Fruit fly (Drosophila melanogaster): ENCODE data around the gene Faf2.

The Faf2 gene

dm6 chr2L:18717365-18718011 lies 9.0 kb upstream of the Faf2 start (continued):
- no peak for TF ChIP-seq ranshi (GFP tag; IDR thresholded peaks at IDR 0.05)
- TF ChIP-seq mirr (GFP tag; optimal IDR thresholded peaks at IDR 0.05) = peak; percentile 20
- TF ChIP-seq Opbp (GFP tag; IDR thresholded peaks at IDR 0.05; ENCODE audit: partially characterized antibody) = no peak
- TF ChIP-seq CG2202 (tag; optimal IDR thresholded peaks at IDR 0.05) = peak; percentile 6
- no peak for TF ChIP-seq Hsf (GFP tag; optimal IDR thresholded peaks at IDR 0.05)
- no peak for TF ChIP-seq bigmax (GFP tag; optimal IDR thresholded peaks at IDR 0.05)
- TF ChIP-seq Ptx1 (GFP tag; IDR thresholded peaks at IDR 0.05) = no peak
- no peak for TF ChIP-seq CG13424 (tag; optimal IDR thresholded peaks at IDR 0.05)
- 0 out of 3 replicates have a peak, but pooled peaks have one; percentile 31 for TF ChIP-seq CG11695 (GFP tag; IDR thresholded peaks at IDR 0.05)
- peak; percentile 1 for TF ChIP-seq tio (GFP tag; optimal IDR thresholded peaks at IDR 0.05)
- TF ChIP-seq fru (optimal IDR thresholded peaks at IDR 0.05) = no peak
- TF ChIP-seq cwo (GFP tag; optimal IDR thresholded peaks at IDR 0.05) = peak; percentile 18
- 0 out of 2 replicates have a peak, but pooled peaks have one; percentile 8 for TF ChIP-seq CG10321 (GFP tag; IDR thresholded peaks at IDR 0.05)
- TF ChIP-seq Gsc (GFP tag; IDR thresholded peaks at IDR 0.05) = no peak
- TF ChIP-seq CG2712 (tag; optimal IDR thresholded peaks at IDR 0.05) = peak; percentile 31
- peak; percentile 41; the same call in 1 of the 2 replicates for TF ChIP-seq seq (GFP tag; IDR thresholded peaks at IDR 0.05)
- TF ChIP-seq sens (GFP tag) = peak; percentile 54
- no peak for TF ChIP-seq CHES-1-like (GFP tag; optimal IDR thresholded peaks at IDR 0.05)
- TF ChIP-seq Xbp1 (GFP tag; optimal IDR thresholded peaks at IDR 0.05) = peak; percentile 1
- TF ChIP-seq cas (GFP tag; IDR thresholded peaks at IDR 0.05) = no peak
- TF ChIP-seq Awh (GFP tag; IDR thresholded peaks at IDR 0.05) = 0 out of 2 replicates have a peak, but pooled peaks have one; percentile 18
- TF ChIP-seq pan (optimal IDR thresholded peaks at IDR 0.05) = no peak
- peak in 1 of 2 experiments; percentile 30 for TF ChIP-seq pan (GFP tag; optimal IDR thresholded peaks at IDR 0.05 in 1 of 2, IDR thresholded peaks at IDR 0.05 in 1 of 2)
- peak; percentile 19; the same call in 1 of the 2 replicates for TF ChIP-seq Rfx (GFP tag; IDR thresholded peaks at IDR 0.05)
- 0 out of 2 replicates have a peak, but pooled peaks have one; percentile 18 for TF ChIP-seq Nf-YA (GFP tag; IDR thresholded peaks at IDR 0.05)
- peak; percentile 36 for TF ChIP-seq kni (GFP tag; optimal IDR thresholded peaks at IDR 0.05)

DNA sequence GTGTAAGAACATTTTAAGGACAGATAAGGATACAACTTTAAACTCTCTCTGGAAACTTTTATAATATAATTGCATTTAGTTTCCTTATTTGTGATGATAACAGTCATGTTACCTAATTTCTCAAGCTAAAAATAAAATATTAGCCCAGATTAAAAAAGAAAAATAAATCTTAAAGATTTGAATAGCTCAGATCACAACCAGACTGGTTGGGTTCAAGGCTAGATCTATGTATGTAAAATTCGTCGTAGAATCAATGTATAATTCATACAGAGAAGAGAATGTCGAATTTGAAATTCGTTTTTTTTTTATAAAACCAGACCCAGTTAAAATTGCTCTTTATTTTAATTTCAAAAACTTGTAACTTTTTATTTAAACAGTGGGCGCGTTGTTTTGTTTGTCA lies 5.6 kb upstream of the Faf2 start:
- TF ChIP-seq HmgZ (tag; optimal IDR thresholded peaks at IDR 0.05) = peak; percentile 12
- peak; percentile 10 for TF ChIP-seq gfzf (GFP tag; optimal IDR thresholded peaks at IDR 0.05)
- no peak for TF ChIP-seq dm (GFP tag; optimal IDR thresholded peaks at IDR 0.05)
- peak; percentile 58 for TF ChIP-seq Myb (GFP tag; optimal IDR thresholded peaks at IDR 0.05)
- TF ChIP-seq sens (GFP tag) = peak; percentile 84
- peak; percentile 5 for TF ChIP-seq CG14710 (tag; optimal IDR thresholded peaks at IDR 0.05)
- peak; percentile 49 for TF ChIP-seq Lhr (GFP tag; optimal IDR thresholded peaks at IDR 0.05)
- peak; percentile 60; the same call in 1 of the 2 replicates for TF ChIP-seq amos (GFP tag; IDR thresholded peaks at IDR 0.05; ENCODE audit: partially characterized antibody)
- TF ChIP-seq CG16813 (GFP tag; IDR thresholded peaks at IDR 0.05; ENCODE audit: partially characterized antibody) = peak; percentile 52
- peak in 1 of 2 experiments; percentile 6 for TF ChIP-seq Pdp1 (GFP tag; optimal IDR thresholded peaks at IDR 0.05)
- peak; percentile 82 for TF ChIP-seq CTCF (GFP tag; optimal IDR thresholded peaks at IDR 0.05)
- TF ChIP-seq Bgb (GFP tag; IDR thresholded peaks at IDR 0.05; ENCODE audit: partially characterized antibody) = peak; percentile 47; the same call in 1 of the 2 replicates
- no peak for TF ChIP-seq MTF-1 (GFP tag; optimal IDR thresholded peaks at IDR 0.05; ENCODE audit: borderline replicate concordance)
- TF ChIP-seq Dp (GFP tag; optimal IDR thresholded peaks at IDR 0.05) = peak; percentile 75
- TF ChIP-seq CG7745 (tag; optimal IDR thresholded peaks at IDR 0.05) = no peak
- peak; percentile 33; the same call in 1 of the 2 replicates for TF ChIP-seq CG42726 (GFP tag; IDR thresholded peaks at IDR 0.05; ENCODE audit: partially characterized antibody)
- TF ChIP-seq CG2116 (GFP tag; optimal IDR thresholded peaks at IDR 0.05) = peak; percentile 8
- no peak for TF ChIP-seq CG31441 (GFP tag; IDR thresholded peaks at IDR 0.05)
- TF ChIP-seq pita (GFP tag; optimal IDR thresholded peaks at IDR 0.05) = peak; percentile 63
- no peak for TF ChIP-seq Hr78 (GFP tag; optimal IDR thresholded peaks at IDR 0.05)
- no peak for TF ChIP-seq psq (GFP tag; optimal IDR thresholded peaks at IDR 0.05)
- TF ChIP-seq knrl (GFP tag; IDR thresholded peaks at IDR 0.05; ENCODE audit: partially characterized antibody) = 0 out of 3 replicates have a peak, but pooled peaks have one; percentile 37
- peak; percentile 81 for TF ChIP-seq E2f2 (GFP tag; IDR thresholded peaks at IDR 0.05)
